Worm (Caenorhabditis elegans): ENCODE results near the gene R02E4.1.
A peak's percentile ranks its signal among the peaks of the same experiment; 100 is the strongest.

R02E4.1 gene

ce11 chrX:4104435-4104834 is at the start of gene R02E4.1:
R02E4.1 (minus strand) TSS chrX:4104535.
- no peak for TF ChIP-seq C34F6.9 (tag; optimal IDR thresholded peaks at IDR 0.05)

DNA sequence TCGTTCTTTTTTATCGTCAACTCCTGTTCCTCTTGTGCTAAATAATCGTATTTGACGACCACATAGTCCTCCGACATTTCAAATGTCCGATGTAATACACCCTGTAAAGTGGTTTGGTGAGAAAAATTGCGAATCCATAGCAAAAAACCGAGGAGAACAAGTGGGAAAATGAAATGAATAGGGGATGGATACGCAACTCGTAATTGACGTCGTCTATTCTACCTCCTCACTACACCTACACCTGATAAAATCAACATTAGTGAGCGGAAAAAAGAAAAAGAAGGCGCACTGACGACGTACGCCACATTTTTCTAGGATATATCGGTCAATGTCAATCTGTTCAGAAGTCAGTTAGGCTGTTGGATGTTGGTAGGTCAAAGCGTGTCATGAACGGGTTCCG is 49.0 kb upstream of the R02E4.1 start, which contains the start of gene nck-1:
nck-1 (minus strand) TSS at position 101 of the 400 bp plus-strand sequence.
- TF ChIP-seq gmeb-1 (tag; optimal IDR thresholded peaks at IDR 0.05) (no peak), lin-39 (tag; optimal IDR thresholded peaks at IDR 0.05) (no peak), ama-1 (optimal IDR thresholded peaks at IDR 0.05) (no peak), nhr-12 (tag; optimal IDR thresholded peaks at IDR 0.05) (no peak), nhr-77 (tag; optimal IDR thresholded peaks at IDR 0.05) (no peak), skn-1 (tag; optimal IDR thresholded peaks at IDR 0.05) (no peak), dmd-4 (tag; optimal IDR thresholded peaks at IDR 0.05) (no peak), ztf-11 (tag; optimal IDR thresholded peaks at IDR 0.05) (no peak), alr-1 (tag; optimal IDR thresholded peaks at IDR 0.05) (no peak), nhr-6 (tag; optimal IDR thresholded peaks at IDR 0.05) (no peak), nhr-237 (tag; optimal IDR thresholded peaks at IDR 0.05) (no peak), crh-2 (tag; optimal IDR thresholded peaks at IDR 0.05) (no peak), peb-1 (tag; optimal IDR thresholded peaks at IDR 0.05) (no peak)

DNA sequence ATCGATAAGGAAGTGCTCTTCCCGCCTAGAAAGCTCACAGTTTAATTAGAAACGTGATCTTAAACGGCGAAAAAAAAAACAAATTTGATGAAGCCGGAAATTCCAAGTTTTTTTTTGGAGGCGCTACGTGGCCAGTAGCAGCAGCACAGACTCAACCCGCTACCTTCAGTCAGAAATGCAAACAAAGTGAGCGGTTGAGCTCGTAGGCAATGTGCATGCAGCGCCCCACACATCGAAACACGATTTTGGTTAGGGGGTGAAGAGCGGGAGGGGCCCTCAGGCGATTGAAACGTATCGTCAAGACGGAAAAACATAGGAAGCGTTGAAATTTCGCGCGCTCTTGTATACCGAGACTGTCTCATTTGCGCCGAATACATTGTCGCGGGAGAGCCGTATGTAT is 46.9 kb upstream of the R02E4.1 start:
- TF ChIP-seq Y55F3AM.14 (GFP tag; optimal IDR thresholded peaks at IDR 0.05), result peak; percentile 13
- TF ChIP-seq C34F6.9 (tag; optimal IDR thresholded peaks at IDR 0.05), result no peak

DNA sequence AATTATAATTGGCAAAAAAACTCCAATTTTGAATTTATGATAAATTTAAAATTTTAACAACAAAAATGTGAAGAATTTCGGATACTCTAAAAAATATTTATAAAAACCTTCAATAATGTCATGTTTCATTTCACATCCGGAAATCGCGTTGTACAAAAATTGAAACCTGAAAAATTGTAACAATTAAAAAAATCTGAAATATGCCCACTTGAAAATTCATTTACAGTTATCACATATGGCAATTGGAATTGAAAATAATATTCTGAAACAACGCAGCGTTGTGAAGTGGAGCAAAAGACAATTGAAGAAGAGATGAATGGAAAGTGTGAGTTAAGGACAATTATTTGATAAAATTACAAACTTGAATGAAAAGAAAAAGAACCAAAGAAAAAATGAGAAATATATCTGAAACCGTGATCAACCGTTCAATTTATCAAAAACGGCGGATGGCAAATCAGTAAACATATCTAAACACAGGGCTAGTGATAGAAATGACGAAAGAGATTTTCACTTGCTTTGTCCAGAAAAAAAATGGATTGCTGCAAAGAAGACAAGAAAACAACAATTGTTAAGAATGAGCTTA is 44.2 kb upstream of the R02E4.1 start:
- no peak for TF ChIP-seq nhr-12 (tag; optimal IDR thresholded peaks at IDR 0.05)

DNA sequence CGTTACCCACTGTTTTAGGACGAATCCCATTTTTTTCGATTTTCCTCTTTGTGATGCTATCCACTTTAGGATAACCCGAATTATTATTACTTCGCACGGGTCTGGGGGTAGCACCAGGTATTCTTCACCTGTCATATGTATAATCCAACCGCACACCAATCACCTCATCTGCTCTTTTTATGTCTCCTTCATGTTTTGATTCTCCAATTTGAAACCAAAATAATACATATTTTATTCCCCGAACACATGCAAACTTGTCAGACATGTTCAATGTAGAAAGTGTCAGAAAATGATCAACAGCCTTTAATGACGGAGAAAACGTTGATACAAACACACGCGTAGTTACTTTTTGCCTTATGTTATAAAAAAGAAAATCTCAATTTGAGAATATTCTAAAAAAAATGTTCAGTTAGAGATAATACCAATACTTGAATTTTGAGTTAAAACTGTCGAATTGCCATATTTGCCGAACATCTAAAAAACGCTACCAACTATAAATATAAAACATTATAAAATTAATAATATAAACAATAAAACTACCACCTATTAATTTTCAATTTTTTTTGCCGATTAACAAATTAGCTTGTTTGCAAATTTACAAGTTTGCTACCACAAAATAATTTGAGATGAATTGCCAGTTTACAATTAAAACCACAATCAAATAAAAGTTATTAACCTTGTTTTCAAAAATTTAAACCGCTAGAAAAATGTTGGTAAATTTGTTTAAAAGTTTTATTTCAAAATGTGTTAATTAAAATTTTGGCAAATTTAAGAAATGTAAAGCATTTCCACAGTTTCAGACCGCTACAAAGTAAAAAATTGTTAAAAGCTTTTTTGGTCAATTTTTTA is 43.5 kb upstream of the R02E4.1 start:
- TF ChIP-seq crh-2 (tag; optimal IDR thresholded peaks at IDR 0.05), result peak; percentile 51
- no peak for TF ChIP-seq unc-39 (tag; optimal IDR thresholded peaks at IDR 0.05)
- TF ChIP-seq nhr-129 (tag; optimal IDR thresholded peaks at IDR 0.05), result peak; percentile 33
- peak; percentile 22 for TF ChIP-seq blmp-1 (tag; optimal IDR thresholded peaks at IDR 0.05; ENCODE audit: insufficient read depth)
- peak; percentile 0 to 55 for TF ChIP-seq lsy-2 (tag; optimal IDR thresholded peaks at IDR 0.05)
- no peak for TF ChIP-seq skn-1 (tag; optimal IDR thresholded peaks at IDR 0.05)
- no peak for TF ChIP-seq gmeb-1 (tag; optimal IDR thresholded peaks at IDR 0.05)
- TF ChIP-seq nhr-25 (tag; optimal IDR thresholded peaks at IDR 0.05), result peak; percentile 71
- TF ChIP-seq F13H6.1 (tag; optimal IDR thresholded peaks at IDR 0.05), result peak; percentile 25
- TF ChIP-seq fos-1 (tag; optimal IDR thresholded peaks at IDR 0.05), result no peak
- no peak for TF ChIP-seq unc-62 (GFP tag; optimal IDR thresholded peaks at IDR 0.05)
- peak; percentile 48 for TF ChIP-seq sma-3 (GFP tag; optimal IDR thresholded peaks at IDR 0.05)
- no peak for TF ChIP-seq snpc-4 (tag; optimal IDR thresholded peaks at IDR 0.05)
- TF ChIP-seq ZK546.5 (tag; optimal IDR thresholded peaks at IDR 0.05), result no peak
- TF ChIP-seq nhr-21 (tag; optimal IDR thresholded peaks at IDR 0.05), result peak; percentile 46
- TF ChIP-seq nhr-6 (tag; optimal IDR thresholded peaks at IDR 0.05), result peak; percentile 10
- no peak for TF ChIP-seq zag-1 (tag; optimal IDR thresholded peaks at IDR 0.05)
- TF ChIP-seq sem-4 (tag; optimal IDR thresholded peaks at IDR 0.05), result peak; percentile 67
- TF ChIP-seq ama-1 (optimal IDR thresholded peaks at IDR 0.05), result peak; percentile 67
- TF ChIP-seq C34F6.9 (tag; optimal IDR thresholded peaks at IDR 0.05), result peak; percentile 12
- TF ChIP-seq lin-39 (tag; optimal IDR thresholded peaks at IDR 0.05), result no peak
- no peak for TF ChIP-seq peb-1 (tag; optimal IDR thresholded peaks at IDR 0.05)
- peak; percentile 93 for TF ChIP-seq ztf-4 (tag; optimal IDR thresholded peaks at IDR 0.05)
- TF ChIP-seq dmd-4 (tag; optimal IDR thresholded peaks at IDR 0.05), result peak; percentile 52
- TF ChIP-seq lin-13 (GFP tag; optimal IDR thresholded peaks at IDR 0.05), result peak; percentile 55
- no peak for TF ChIP-seq nhr-11 (tag; optimal IDR thresholded peaks at IDR 0.05)
- TF ChIP-seq elt-1 (tag; optimal IDR thresholded peaks at IDR 0.05), result no peak
- no peak for TF ChIP-seq unc-55 (GFP tag; optimal IDR thresholded peaks at IDR 0.05)
